Worm (Caenorhabditis elegans) whole organism, L3 larva: ENCODE results near the gene daf-3.

Source experiments
- aly-2 ChIP-seq: fragments of 150-350 bp; optimal IDR thresholded peaks from 2 replicates; lab custom pipeline; 2014; ENCODE audit warnings: missing biosample characterization, missing genetic modification characterization
- ama-1 ChIP-seq: fragments of 150-350 bp; optimal IDR thresholded peaks from 2 replicates; lab custom pipeline; 2018
- ceh-28 ChIP-seq: fragments of 150-350 bp; optimal IDR thresholded peaks from 2 replicates; lab custom pipeline; 2014; ENCODE audit warnings: missing biosample characterization, missing genetic modification reagents, missing genetic modification characterization
- ceh-82 ChIP-seq: fragments of 150-350 bp; optimal IDR thresholded peaks from 2 replicates; lab custom pipeline; 2014; ENCODE audit warnings: missing biosample characterization, missing genetic modification characterization
- elt-2 ChIP-seq: sonication (generic microtip); optimal IDR thresholded peaks from 2 replicates; lab custom pipeline; 2016; ENCODE audit warnings: missing genetic modification reagents, mild to moderate bottlenecking, missing genetic modification characterization, missing compliant biosample characterization
- fkh-10 ChIP-seq: sonication (generic microtip); optimal IDR thresholded peaks from 2 replicates; lab custom pipeline; 2017; ENCODE audit warnings: missing biosample characterization, missing genetic modification reagents, missing genetic modification characterization
- nhr-11 ChIP-seq: fragments of 150-350 bp; optimal IDR thresholded peaks from 2 replicates; lab custom pipeline; 2014; ENCODE audit warnings: missing biosample characterization, missing genetic modification characterization
- nhr-76 ChIP-seq: fragments of 150-350 bp; sonication (generic microtip); optimal IDR thresholded peaks from 5 replicates; lab custom pipeline; 2014; ENCODE audit warnings: missing biosample characterization, missing genetic modification characterization
- tbx-2 ChIP-seq: sonication (generic microtip); optimal IDR thresholded peaks from 2 replicates; lab custom pipeline; 2016; ENCODE audit warnings: mild to moderate bottlenecking, missing genetic modification characterization, missing compliant biosample characterization
- unc-62 ChIP-seq: fragments of 150-350 bp; sonication (generic microtip); optimal IDR thresholded peaks from 4 replicates; lab custom pipeline; 2014; ENCODE audit warnings: missing biosample characterization, missing genetic modification reagents, missing genetic modification characterization
- zag-1 ChIP-seq: fragments of 150-350 bp; optimal IDR thresholded peaks from 2 replicates; lab custom pipeline; 2014; ENCODE audit warnings: missing biosample characterization, missing genetic modification characterization
- ztf-11 ChIP-seq: fragments of 150-350 bp; optimal IDR thresholded peaks from 2 replicates; lab custom pipeline; 2014; ENCODE audit warnings: missing biosample characterization, missing genetic modification characterization

- TF ChIP-seq nhr-76 (tag; lab: Kevin White, UChicago): no peak
- no peak for TF ChIP-seq unc-62 (GFP tag; lab: Kevin White, UChicago)
- no peak for TF ChIP-seq ceh-82 (tag; lab: Kevin White, UChicago)
- TF ChIP-seq aly-2 (tag; lab: Kevin White, UChicago): no peak
- no peak for TF ChIP-seq nhr-11
- no peak for TF ChIP-seq ztf-11 (tag; lab: Kevin White, UChicago)
- no peak for TF ChIP-seq zag-1 (tag; lab: Kevin White, UChicago)
- no peak for TF ChIP-seq elt-2 (tag; lab: Kevin White, UChicago)
- no peak for TF ChIP-seq tbx-2
- no peak for TF ChIP-seq fkh-10 (GFP tag; lab: Kevin White, UChicago)
- no peak for TF ChIP-seq ama-1
- no peak for TF ChIP-seq ceh-28
These were observed 34.7 kb downstream of the daf-3 start for ce11 chrX:790593-790992.
